Fruit fly (Drosophila melanogaster) whole organism, wandering third instar larva: Measurements from ENCODE around the gene CG31344.

ENCODE experiments used
- Abd-B ChIP-seq: fragments of >200 bp; optimal IDR thresholded peaks from 2 replicates; lab custom pipeline; 2017; ENCODE audit warnings: missing biosample characterization, missing genetic modification characterization
- CG32264 ChIP-seq: fragments of 200-800 bp; sonication (Bioruptor generic); optimal IDR thresholded peaks from 2 replicates; lab custom pipeline; 2016; ENCODE audit warnings: missing biosample characterization, missing genetic modification characterization
- CG9705 ChIP-seq: fragments of 200-800 bp; sonication (Bioruptor generic); optimal IDR thresholded peaks from 2 replicates; lab custom pipeline; 2018; ENCODE audit warnings: missing biosample characterization, mild to moderate bottlenecking, missing genetic modification characterization
- CrebA ChIP-seq: fragments of 200-800 bp; sonication (Bioruptor generic); optimal IDR thresholded peaks from 2 replicates; lab custom pipeline; 2016; ENCODE audit warnings: missing biosample characterization, mild to moderate bottlenecking, missing genetic modification characterization, borderline replicate concordance
- Dfd ChIP-seq: fragments of >200 bp; optimal IDR thresholded peaks from 2 replicates; lab custom pipeline; 2017; ENCODE audit warnings: missing biosample characterization, missing genetic modification characterization
- Dif ChIP-seq: fragments of 200-275, 200-300 bp; sonication (Bioruptor generic); optimal IDR thresholded peaks from 2 replicates; lab custom pipeline; 2018; ENCODE audit warnings: missing biosample characterization, missing genetic modification characterization; ENCODE audit not compliant: partially characterized antibody
- GATAd ChIP-seq: sonication (Bioruptor generic); optimal IDR thresholded peaks from 2 replicates; lab custom pipeline; 2016; ENCODE audit warnings: missing biosample characterization, missing genetic modification characterization
- HLH106 ChIP-seq: fragments of 200-800 bp; optimal IDR thresholded peaks from 3 replicates; lab custom pipeline; 2019; ENCODE audit warnings: missing biosample characterization, mild to moderate bottlenecking, missing genetic modification characterization, moderate library complexity
- Hnf4 ChIP-seq: fragments of 200-800 bp; sonication (Bioruptor generic); optimal IDR thresholded peaks from 2 replicates; lab custom pipeline; 2016; ENCODE audit warnings: missing biosample characterization, mild to moderate bottlenecking, missing genetic modification characterization
- Hr78 ChIP-seq: fragments of >200 bp; optimal IDR thresholded peaks from 2 replicates; lab custom pipeline; 2017; ENCODE audit warnings: missing biosample characterization, missing genetic modification characterization
- Hr83 ChIP-seq: fragments of 200-300 bp; sonication (Bioruptor generic); optimal IDR thresholded peaks from 2 replicates; lab custom pipeline; 2016; ENCODE audit warnings: missing biosample characterization, mild to moderate bottlenecking, missing genetic modification characterization, moderate library complexity; ENCODE audit not compliant: poor library complexity, severe bottlenecking
- Jra ChIP-seq: sonication (Bioruptor generic); optimal IDR thresholded peaks from 2 replicates; lab custom pipeline; 2016; ENCODE audit warnings: missing biosample characterization, missing genetic modification characterization
- Mio ChIP-seq: sonication (Bioruptor generic); optimal IDR thresholded peaks from 2 replicates; lab custom pipeline; 2016; ENCODE audit warnings: missing biosample characterization, missing genetic modification characterization
- Myc ChIP-seq: fragments of >200 bp; optimal IDR thresholded peaks from 2 replicates; lab custom pipeline; 2017
- N ChIP-seq: fragments of >200 bp; optimal IDR thresholded peaks from 2 replicates; lab custom pipeline; 2018; ENCODE audit warnings: missing biosample characterization, missing external identifiers, missing genetic modification characterization
- OdsH ChIP-seq: fragments of 200-800 bp; sonication (Bioruptor generic); optimal IDR thresholded peaks from 2 replicates; lab custom pipeline; 2016; ENCODE audit warnings: missing biosample characterization, mild to moderate bottlenecking, missing genetic modification characterization
- Rel ChIP-seq, 2 experiments: fragments of 200-800 bp; sonication (Bioruptor generic) in 1 of 2; optimal IDR thresholded peaks; 2 replicates in 1 of 2; 3 replicates in 1 of 2; lab custom pipeline; 2016 to 2019; ENCODE audit warnings: mild to moderate bottlenecking in 2 of 2, missing biosample characterization in 2 of 2, missing genetic modification characterization in 2 of 2, moderate library complexity in 1 of 2
- Sp1 ChIP-seq: fragments of 200-800 bp; sonication (Bioruptor generic); optimal IDR thresholded peaks from 3 replicates; lab custom pipeline; 2019; ENCODE audit warnings: missing biosample characterization, mild to moderate bottlenecking, missing genetic modification characterization, moderate library complexity
- Vsx2 ChIP-seq: fragments of 200-300, 225-300 bp; sonication (Bioruptor generic); optimal IDR thresholded peaks from 2 replicates; lab custom pipeline; 2018; ENCODE audit warnings: missing biosample characterization, missing genetic modification characterization; ENCODE audit not compliant: partially characterized antibody
- br ChIP-seq: fragments of 200-800 bp; sonication (Bioruptor generic); optimal IDR thresholded peaks from 2 replicates; lab custom pipeline; 2016; ENCODE audit warnings: missing biosample characterization, missing genetic modification characterization
- brk ChIP-seq: fragments of 200-800 bp; sonication (Bioruptor generic); optimal IDR thresholded peaks from 2 replicates; lab custom pipeline; 2016; ENCODE audit warnings: missing biosample characterization, mild to moderate bottlenecking, missing genetic modification characterization
- dmrt93B ChIP-seq: fragments of 200-800 bp; sonication (Bioruptor generic); optimal IDR thresholded peaks from 2 replicates; lab custom pipeline; 2018; ENCODE audit warnings: missing biosample characterization, mild to moderate bottlenecking, missing genetic modification characterization
- dsf ChIP-seq: sonication (Bioruptor generic); optimal IDR thresholded peaks from 2 replicates; lab custom pipeline; 2016; ENCODE audit warnings: missing biosample characterization, missing genetic modification characterization, borderline replicate concordance
- ey ChIP-seq: fragments of 200-800 bp; sonication (Bioruptor generic); optimal IDR thresholded peaks from 2 replicates; lab custom pipeline; 2016; ENCODE audit warnings: missing biosample characterization, missing genetic modification characterization
- foxo ChIP-seq, 2 experiments: fragments of 200-800 bp; sonication (Bioruptor generic); optimal IDR thresholded peaks; 2 replicates in 1 of 2; 3 replicates in 1 of 2; lab custom pipeline; 2016 to 2017; ENCODE audit warnings: missing biosample characterization in 2 of 2, missing genetic modification characterization in 2 of 2
- fru ChIP-seq: fragments of 200-800 bp; sonication (Bioruptor generic); optimal IDR thresholded peaks from 3 replicates; lab custom pipeline; 2016; ENCODE audit warnings: missing biosample characterization, mild to moderate bottlenecking, missing genetic modification characterization
- jim ChIP-seq: fragments of 175-275, 200-325 bp; sonication (Bioruptor generic); optimal IDR thresholded peaks from 2 replicates; lab custom pipeline; 2016; ENCODE audit warnings: missing biosample characterization, mild to moderate bottlenecking, missing genetic modification characterization
- lola ChIP-seq: fragments of >200 bp; optimal IDR thresholded peaks from 2 replicates; lab custom pipeline; 2017; ENCODE audit warnings: missing biosample characterization, missing genetic modification characterization
- pan ChIP-seq: fragments of >200 bp; optimal IDR thresholded peaks from 2 replicates; lab custom pipeline; 2017
- psq ChIP-seq: fragments of 200-800 bp; sonication (Bioruptor generic); optimal IDR thresholded peaks from 3 replicates; lab custom pipeline; 2017; ENCODE audit warnings: missing biosample characterization, mild to moderate bottlenecking, missing genetic modification characterization, moderate library complexity
- rgr ChIP-seq: fragments of 200-800 bp; sonication (Bioruptor generic); optimal IDR thresholded peaks from 3 replicates; lab custom pipeline; 2016; ENCODE audit warnings: missing biosample characterization, mild to moderate bottlenecking, missing genetic modification characterization
- sage ChIP-seq: fragments of 200-800 bp; sonication (Bioruptor generic); optimal IDR thresholded peaks from 2 replicates; lab custom pipeline; 2016; ENCODE audit warnings: missing biosample characterization, mild to moderate bottlenecking, missing genetic modification characterization
- sv ChIP-seq: fragments of 200-800 bp; sonication (Bioruptor generic); optimal IDR thresholded peaks from 3 replicates; lab custom pipeline; 2016; ENCODE audit warnings: missing biosample characterization, missing genetic modification characterization
- tai ChIP-seq: sonication (Bioruptor generic); optimal IDR thresholded peaks from 2 replicates; lab custom pipeline; 2016; ENCODE audit warnings: missing biosample characterization, missing genetic modification characterization
- usp ChIP-seq: fragments of >200 bp; optimal IDR thresholded peaks from 2 replicates; lab custom pipeline; 2017; ENCODE audit warnings: missing biosample characterization, missing genetic modification characterization
- woc ChIP-seq: sonication (Bioruptor generic); optimal IDR thresholded peaks from 2 replicates; lab custom pipeline; 2016; ENCODE audit warnings: missing biosample characterization, mild to moderate bottlenecking, missing genetic modification characterization

Gene CG31344

dm6 chr3R:15242186-15243045, 17.3 kb upstream of the CG31344 start, which contains the start of the genes tefu and Hsc70-4 (continued):
- no peak for TF ChIP-seq Rel (GFP tag; optimal IDR thresholded peaks at IDR 0.05; lab: Kevin White, UChicago)
- TF ChIP-seq Rel (tag; optimal IDR thresholded peaks at IDR 0.05; lab: Kevin White, UChicago): peak; percentile 4
- no peak for TF ChIP-seq Abd-B
- no peak for TF ChIP-seq lola (GFP tag; lab: Kevin White, UChicago)
- TF ChIP-seq rgr (GFP tag; lab: Kevin White, UChicago): no peak
- TF ChIP-seq foxo (GFP tag; optimal IDR thresholded peaks at IDR 0.05; lab: Kevin White, UChicago): peak in 1 of 2 experiments; percentile 9
- no peak for TF ChIP-seq usp (GFP tag; lab: Kevin White, UChicago)
- TF ChIP-seq Jra (GFP tag; lab: Kevin White, UChicago): no peak
- peak; percentile 60 for TF ChIP-seq ey (GFP tag; lab: Kevin White, UChicago)
- peak; percentile 46 for TF ChIP-seq Hr78 (GFP tag; lab: Kevin White, UChicago)
- TF ChIP-seq dsf (GFP tag; lab: Kevin White, UChicago): no peak
- no peak for TF ChIP-seq fru (GFP tag; lab: Kevin White, UChicago)
- no peak for TF ChIP-seq CrebA (GFP tag; lab: Kevin White, UChicago)
- TF ChIP-seq dmrt93B (GFP tag; lab: Kevin White, UChicago): peak; percentile 68
- TF ChIP-seq, all 38 proteins: peak for 18

- no peak for TF ChIP-seq rgr (GFP tag; lab: Kevin White, UChicago)
- TF ChIP-seq psq (GFP tag; lab: Kevin White, UChicago): no peak
- no peak for TF ChIP-seq OdsH (GFP tag; lab: Kevin White, UChicago)
- TF ChIP-seq brk (GFP tag; lab: Kevin White, UChicago): no peak
- TF ChIP-seq jim (GFP tag; lab: Kevin White, UChicago): no peak
- no peak for TF ChIP-seq Abd-B
- TF ChIP-seq Hr78 (GFP tag; lab: Kevin White, UChicago): no peak
- TF ChIP-seq Hnf4 (GFP tag; lab: Kevin White, UChicago): no peak
- TF ChIP-seq CG32264: no peak
Measured at dm6 chr3R:15231635-15232138, 6.6 kb upstream of the CG31344 start.

dm6 chr3R:15230285-15230684, 5.2 kb upstream of the CG31344 start, which contains the start of gene CG34316:
TSS of gene CG34316 (plus strand) at chr3R:15230585.
- TF ChIP-seq Jra (GFP tag; lab: Kevin White, UChicago) (no peak), Dif (GFP tag; lab: Kevin White, UChicago) (no peak), fru (GFP tag; lab: Kevin White, UChicago) (no peak), Sp1 (GFP tag; lab: Kevin White, UChicago) (no peak), brk (GFP tag; lab: Kevin White, UChicago) (no peak), N (GFP tag; lab: Kevin White, UChicago) (no peak), usp (GFP tag; lab: Kevin White, UChicago) (no peak), rgr (GFP tag; lab: Kevin White, UChicago) (no peak)

DNA sequence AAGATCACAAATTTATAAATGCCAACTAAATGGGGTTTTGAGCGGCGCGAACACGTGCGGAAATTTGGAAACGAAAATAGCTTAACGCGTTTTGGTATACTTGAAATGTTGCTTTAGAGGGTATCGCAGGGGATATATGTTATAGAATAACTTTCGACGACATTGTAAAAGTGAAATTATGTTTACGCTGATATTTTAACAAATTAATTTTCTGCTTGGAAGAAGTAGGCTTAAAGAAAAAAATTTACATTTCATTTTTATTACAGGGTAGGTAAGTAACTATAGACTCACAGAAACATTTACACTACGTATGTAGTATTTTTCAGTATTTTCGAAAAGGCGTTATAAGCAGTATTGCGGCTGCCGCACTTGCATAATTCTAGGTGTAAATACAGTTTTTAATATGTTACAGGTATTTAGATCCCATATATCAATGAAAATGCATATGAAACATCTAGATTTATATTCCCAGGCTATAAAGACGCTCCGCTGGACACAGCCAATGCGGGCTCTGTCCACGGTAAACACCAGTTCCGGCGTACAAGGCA, 4.3 kb upstream of the CG31344 start, which contains the start of the genes Art3 and mRpS10:
Art3 (minus strand) TSS at position 80 of the 548 bp plus-strand sequence.
mRpS10 (plus strand) TSS at position 337 of the 548 bp plus-strand sequence.
- TF ChIP-seq dsf (GFP tag; lab: Kevin White, UChicago) (peak; percentile 98), Mio (GFP tag; lab: Kevin White, UChicago) (peak; percentile 96), woc (GFP tag; lab: Kevin White, UChicago) (peak; percentile 99), ey (GFP tag; lab: Kevin White, UChicago) (peak; percentile 99), rgr (GFP tag; lab: Kevin White, UChicago) (peak; percentile 100), CrebA (GFP tag; lab: Kevin White, UChicago) (no peak), Hr83 (GFP tag; lab: Kevin White, UChicago) (peak; percentile 99), Dfd (GFP tag; lab: Kevin White, UChicago) (peak; percentile 99), foxo (GFP tag; optimal IDR thresholded peaks at IDR 0.05; lab: Kevin White, UChicago) (peak; percentile 97 to 100), HLH106 (peak; percentile 100), tai (GFP tag; lab: Kevin White, UChicago) (no peak), Jra (GFP tag; lab: Kevin White, UChicago) (peak; percentile 99), Myc (lab: Kevin White, UChicago) (peak; percentile 48), psq (GFP tag; lab: Kevin White, UChicago) (peak; percentile 99), usp (GFP tag; lab: Kevin White, UChicago) (no peak), Sp1 (GFP tag; lab: Kevin White, UChicago) (peak; percentile 100), N (GFP tag; lab: Kevin White, UChicago) (no peak), brk (GFP tag; lab: Kevin White, UChicago) (no peak), Dif (GFP tag; lab: Kevin White, UChicago) (no peak), Hnf4 (GFP tag; lab: Kevin White, UChicago) (peak; percentile 100), fru (GFP tag; lab: Kevin White, UChicago) (peak; percentile 100), pan (lab: Kevin White, UChicago) (peak; percentile 91), jim (GFP tag; lab: Kevin White, UChicago) (peak; percentile 89), dmrt93B (GFP tag; lab: Kevin White, UChicago) (peak; percentile 100), sv (GFP tag; lab: Kevin White, UChicago) (peak; percentile 99), sage (GFP tag; lab: Kevin White, UChicago) (peak; percentile 99), Hr78 (GFP tag; lab: Kevin White, UChicago) (no peak), br (GFP tag; lab: Kevin White, UChicago) (peak; percentile 99), CG9705 (GFP tag; lab: Kevin White, UChicago) (peak; percentile 100), lola (GFP tag; lab: Kevin White, UChicago) (no peak), Vsx2 (GFP tag; lab: Kevin White, UChicago) (no peak), GATAd (peak; percentile 99)
